Fruit fly (Drosophila melanogaster) whole organism, embryonic: Measurements from ENCODE around the gene Synd.

Experiments used
- C15 ChIP-seq: fragments of 200-800 bp; sonication (Bioruptor generic); IDR thresholded peaks from 3 replicates; pipeline ENCODE4 v1.3.6; 2022; ENCODE audit warnings: missing biosample characterization, missing genetic modification characterization
- CG1024 ChIP-seq: fragments of 200-800 bp; sonication (Bioruptor generic); IDR thresholded peaks from 2 replicates; pipeline ENCODE4 v1.3.6; 2022; ENCODE audit warnings: missing biosample characterization, missing genetic modification characterization
- CG11247 ChIP-seq: fragments of 200-800 bp; sonication (Bioruptor generic); IDR thresholded peaks from 2 replicates; pipeline ENCODE4 v1.3.6; 2022; ENCODE audit warnings: missing biosample characterization, missing genetic modification characterization
- CG11696 ChIP-seq: fragments of 200-800 bp; sonication (Bioruptor generic); IDR thresholded peaks from 2 replicates; pipeline ENCODE4 v1.3.6; 2022; ENCODE audit warnings: missing biosample characterization, missing genetic modification characterization
- CG12299 ChIP-seq: fragments of 200-800 bp; sonication (Bioruptor generic); optimal IDR thresholded peaks from 2 replicates; lab custom pipeline; 2018; ENCODE audit warnings: missing biosample characterization, mild to moderate bottlenecking, missing genetic modification characterization
- CG12942 ChIP-seq: fragments of 200-800 bp; sonication (Bioruptor generic); optimal IDR thresholded peaks from 3 replicates; lab custom pipeline; 2016; ENCODE audit warnings: missing biosample characterization, missing genetic modification characterization
- CG13296 ChIP-seq: fragments of 200-800 bp; sonication (Bioruptor generic); optimal IDR thresholded peaks from 3 replicates; lab custom pipeline; 2018; ENCODE audit warnings: missing biosample characterization, mild to moderate bottlenecking, missing genetic modification characterization
- CG17829 ChIP-seq: fragments of 200-800 bp; optimal IDR thresholded peaks from 2 replicates; lab custom pipeline; 2019; ENCODE audit warnings: missing biosample characterization, mild to moderate bottlenecking, missing genetic modification characterization, moderate library complexity
- CG18011 ChIP-seq: fragments of 200-800 bp; sonication (Bioruptor generic); optimal IDR thresholded peaks from 2 replicates; lab custom pipeline; 2017; ENCODE audit warnings: missing biosample characterization, missing genetic modification characterization, mild to moderate bottlenecking, moderate library complexity, missing genotype
- CG2120 ChIP-seq: fragments of 200-800 bp; sonication (Bioruptor generic); optimal IDR thresholded peaks from 3 replicates; lab custom pipeline; 2016; ENCODE audit warnings: missing biosample characterization, missing genetic modification characterization
- CG3065 ChIP-seq: fragments of 200-800 bp; sonication (Bioruptor generic); optimal IDR thresholded peaks from 2 replicates; lab custom pipeline; 2016; ENCODE audit warnings: missing biosample characterization, missing genetic modification characterization
- CG32532 ChIP-seq: fragments of 200-800 bp; sonication (Bioruptor generic); IDR thresholded peaks from 2 replicates; pipeline ENCODE4 v1.3.6; 2022; ENCODE audit warnings: missing biosample characterization, missing genetic modification characterization
- CG34376 ChIP-seq: fragments of 200-800 bp; sonication (Bioruptor generic); optimal IDR thresholded peaks from 2 replicates; lab custom pipeline; 2018; ENCODE audit warnings: missing biosample characterization, mild to moderate bottlenecking, missing genetic modification characterization
- CG34422 ChIP-seq: fragments of 200-800 bp; sonication (Bioruptor generic); IDR thresholded peaks from 3 replicates; pipeline ENCODE4 v1.3.6; 2022; ENCODE audit warnings: missing biosample characterization, missing genetic modification characterization
- CG4707 ChIP-seq: fragments of 200-800 bp; sonication (Bioruptor generic); optimal IDR thresholded peaks from 2 replicates; lab custom pipeline; 2018; ENCODE audit warnings: missing biosample characterization, mild to moderate bottlenecking, missing genetic modification characterization, moderate library complexity
- CG6272 ChIP-seq: fragments of 200-800 bp; sonication (Bioruptor generic); IDR thresholded peaks from 2 replicates; pipeline ENCODE4 v1.3.6; 2022; ENCODE audit warnings: missing biosample characterization, missing genetic modification characterization
- CG6683 ChIP-seq: fragments of 200-800 bp; sonication (Bioruptor generic); optimal IDR thresholded peaks from 2 replicates; lab custom pipeline; 2017; ENCODE audit warnings: missing biosample characterization, mild to moderate bottlenecking, missing genetic modification characterization, missing genetic modification reagents
- CG7372 ChIP-seq: fragments of 200-800 bp; sonication (Bioruptor generic); IDR thresholded peaks from 2 replicates; pipeline ENCODE4 v1.3.6; 2022; ENCODE audit warnings: missing biosample characterization, missing genetic modification characterization
- CG7556 ChIP-seq: fragments of 200-800 bp; sonication (Bioruptor generic); optimal IDR thresholded peaks from 2 replicates; lab custom pipeline; 2017; ENCODE audit warnings: missing biosample characterization, mild to moderate bottlenecking, missing genetic modification characterization
- CG8290 ChIP-seq, 3 experiments: fragments of 200-800 bp; sonication (Bioruptor generic); optimal IDR thresholded peaks; 2 replicates each; lab custom pipeline; 2016 to 2019; ENCODE audit warnings: missing biosample characterization in 3 of 3, missing genetic modification characterization in 3 of 3, mild to moderate bottlenecking in 2 of 3, moderate library complexity in 1 of 3
- CG8944 ChIP-seq: fragments of 200-800 bp; sonication (Bioruptor generic); optimal IDR thresholded peaks from 3 replicates; lab custom pipeline; 2016; ENCODE audit warnings: missing biosample characterization, missing genetic modification characterization
- CHES-1-like ChIP-seq: fragments of 200-800 bp; sonication (Bioruptor generic); optimal IDR thresholded peaks from 2 replicates; lab custom pipeline; 2016; ENCODE audit warnings: missing biosample characterization, missing genetic modification characterization
- Fer2 ChIP-seq: fragments of 200-800 bp; sonication (Bioruptor generic); optimal IDR thresholded peaks from 2 replicates; lab custom pipeline; 2018; ENCODE audit warnings: missing biosample characterization, mild to moderate bottlenecking, missing genetic modification characterization, moderate library complexity
- HLHmδ ChIP-seq: fragments of 200-800 bp; sonication (Bioruptor generic); optimal IDR thresholded peaks from 2 replicates; lab custom pipeline; 2018; ENCODE audit warnings: missing biosample characterization, mild to moderate bottlenecking, missing genetic modification characterization, moderate library complexity
- HmgD ChIP-seq: fragments of 200-800 bp; sonication (Bioruptor generic); optimal IDR thresholded peaks from 3 replicates; lab custom pipeline; 2016; ENCODE audit warnings: missing biosample characterization, missing genetic modification characterization
- Kr ChIP-seq: fragments of 200-800 bp; sonication (Bioruptor generic); optimal IDR thresholded peaks from 2 replicates; lab custom pipeline; 2017; ENCODE audit warnings: missing biosample characterization, mild to moderate bottlenecking, missing genetic modification characterization
- NfI ChIP-seq: fragments of 200-800 bp; sonication (Bioruptor generic); optimal IDR thresholded peaks from 3 replicates; lab custom pipeline; 2018; ENCODE audit warnings: missing biosample characterization, mild to moderate bottlenecking, missing genetic modification characterization, moderate library complexity
- Rfx ChIP-seq: fragments of 200-800 bp; sonication (Bioruptor generic); IDR thresholded peaks from 2 replicates; pipeline ENCODE4 v1.3.6; 2022; ENCODE audit warnings: missing biosample characterization, missing genetic modification characterization
- TFAM ChIP-seq: fragments of 200-800 bp; sonication (Bioruptor generic); optimal IDR thresholded peaks from 2 replicates; lab custom pipeline; 2017; ENCODE audit warnings: missing biosample characterization, missing genetic modification characterization, inconsistent platforms
- Xbp1 ChIP-seq: fragments of 200-800 bp; sonication (Bioruptor generic); optimal IDR thresholded peaks from 3 replicates; lab custom pipeline; 2016; ENCODE audit warnings: missing biosample characterization, mild to moderate bottlenecking, missing genetic modification characterization
- bcd ChIP-seq: fragments of 200-800 bp; sonication (Bioruptor generic); optimal IDR thresholded peaks from 2 replicates; lab custom pipeline; 2017; ENCODE audit warnings: missing biosample characterization, mild to moderate bottlenecking, missing genetic modification characterization
- caup ChIP-seq: fragments of 200-800 bp; sonication (Bioruptor generic); optimal IDR thresholded peaks from 3 replicates; lab custom pipeline; 2017; ENCODE audit warnings: missing biosample characterization, mild to moderate bottlenecking, missing genetic modification characterization, moderate library complexity; ENCODE audit not compliant: severe bottlenecking
- cg ChIP-seq: fragments of 200-800 bp; sonication (Bioruptor generic); optimal IDR thresholded peaks from 3 replicates; lab custom pipeline; 2019; ENCODE audit warnings: missing biosample characterization, mild to moderate bottlenecking, missing genetic modification characterization, moderate library complexity
- crol ChIP-seq: fragments of 200-800 bp; sonication (Bioruptor generic); IDR thresholded peaks from 2 replicates; pipeline ENCODE4 v1.3.6; 2022; ENCODE audit warnings: missing biosample characterization, missing genetic modification characterization
- fd3F ChIP-seq: fragments of 200-800 bp; sonication (Bioruptor generic); optimal IDR thresholded peaks from 2 replicates; lab custom pipeline; 2018; ENCODE audit warnings: missing biosample characterization, mild to moderate bottlenecking, missing genetic modification characterization, moderate library complexity
- fd96Cb ChIP-seq: fragments of 200-800 bp; sonication (Bioruptor generic); optimal IDR thresholded peaks from 2 replicates; lab custom pipeline; 2018; ENCODE audit warnings: missing biosample characterization, mild to moderate bottlenecking, missing genetic modification characterization, moderate library complexity
- knrl ChIP-seq: fragments of 200-800 bp; sonication (Bioruptor generic); IDR thresholded peaks from 3 replicates; pipeline ENCODE4 v1.3.6; 2022; ENCODE audit warnings: missing biosample characterization, missing genetic modification characterization; ENCODE audit not compliant: partially characterized antibody
- lbe ChIP-seq: fragments of 200-800 bp; sonication (Bioruptor generic); optimal IDR thresholded peaks from 2 replicates; lab custom pipeline; 2016; ENCODE audit warnings: missing biosample characterization, mild to moderate bottlenecking, missing genetic modification characterization
- lov ChIP-seq, 2 experiments: fragments of 200-800 bp in 1 of 2; fragments of >200 bp in 1 of 2; sonication (Bioruptor generic) in 1 of 2; IDR thresholded peaks in 1 of 2; optimal IDR thresholded peaks in 1 of 2; 2 replicates in 1 of 2; 3 replicates in 1 of 2; pipeline versions ENCODE4 v1.3.6 to Lab custom; 2017 to 2022; ENCODE audit warnings: missing biosample characterization in 1 of 2, missing genetic modification characterization in 1 of 2
- odd ChIP-seq: fragments of 200-800 bp; sonication (Bioruptor generic); optimal IDR thresholded peaks from 2 replicates; lab custom pipeline; 2017; ENCODE audit warnings: missing biosample characterization, mild to moderate bottlenecking, missing genetic modification characterization
- prd ChIP-seq, 3 experiments: fragments of >200 bp in 2 of 3; fragments of 200-800 bp in 1 of 3; sonication (Bioruptor generic) in 1 of 3; optimal IDR thresholded peaks in 2 of 3; IDR thresholded peaks in 1 of 3; 2 replicates in 2 of 3; 3 replicates in 1 of 3; pipeline versions ENCODE4 v1.3.6 to Lab custom; 2017 to 2022; ENCODE audit warnings: missing biosample characterization in 1 of 3, missing genetic modification characterization in 1 of 3
- sob ChIP-seq: fragments of 200-800 bp; sonication (Bioruptor generic); IDR thresholded peaks from 2 replicates; pipeline ENCODE4 v1.3.6; 2022; ENCODE audit warnings: missing biosample characterization, missing genetic modification characterization
- sr ChIP-seq: fragments of 200-800 bp; sonication (Bioruptor generic); IDR thresholded peaks from 3 replicates; pipeline ENCODE4 v1.3.6; 2022; ENCODE audit warnings: missing biosample characterization, missing genetic modification characterization
- sug ChIP-seq: fragments of 200-800 bp; optimal IDR thresholded peaks from 2 replicates; lab custom pipeline; 2019; ENCODE audit warnings: missing biosample characterization, mild to moderate bottlenecking, missing genetic modification characterization, moderate library complexity
- tap ChIP-seq: fragments of 200-800 bp; optimal IDR thresholded peaks from 3 replicates; lab custom pipeline; 2019; ENCODE audit warnings: missing biosample characterization, mild to moderate bottlenecking, missing genetic modification characterization, moderate library complexity
- tgo ChIP-seq: fragments of 200-800 bp; sonication (Bioruptor generic); IDR thresholded peaks from 3 replicates; pipeline ENCODE4 v1.3.6; 2022; ENCODE audit warnings: missing biosample characterization, missing genetic modification characterization
- tin ChIP-seq: fragments of 200-800 bp; sonication (Bioruptor generic); optimal IDR thresholded peaks from 3 replicates; lab custom pipeline; 2016; ENCODE audit warnings: missing biosample characterization, missing genetic modification characterization
- wek ChIP-seq: fragments of 200-800 bp; sonication (Bioruptor generic); optimal IDR thresholded peaks from 3 replicates; lab custom pipeline; 2018; ENCODE audit warnings: missing biosample characterization, mild to moderate bottlenecking, missing genetic modification characterization, moderate library complexity

Synd gene

dm6 chr3R:20821815-20822375 lies 10.7 kb upstream of the Synd start, which contains the start of the genes CG17271 and RpS20 (continued):
- TF ChIP-seq Kr (GFP tag; lab: Kevin White, UChicago) (no peak), CG2120 (peak; percentile 97), sug (tag; lab: Kevin White, UChicago) (peak; percentile 90), sob (peak; percentile 92), wek (GFP tag; lab: Kevin White, UChicago) (peak; percentile 100), cg (GFP tag; lab: Kevin White, UChicago) (peak; percentile 68), CG13296 (GFP tag; lab: Kevin White, UChicago) (peak; percentile 80), CG6272 (peak; percentile 90), tgo (peak; percentile 87), CG18011 (peak; percentile 81), TFAM (GFP tag; lab: Kevin White, UChicago) (peak; percentile 67), fd96Cb (peak; percentile 76), CG8290 (GFP tag; optimal IDR thresholded peaks at IDR 0.05; lab: Kevin White, UChicago) (peak; percentile 93), CG8290 (tag; optimal IDR thresholded peaks at IDR 0.05; lab: Kevin White, UChicago) (peak; percentile 71 to 75), caup (GFP tag; lab: Kevin White, UChicago) (peak; percentile 91), fd3F (peak; percentile 72), CG1024 (GFP tag; lab: Robert Waterston, UW) (peak; percentile 77), lbe (peak; percentile 55), tap (tag; lab: Kevin White, UChicago) (peak; percentile 26), Rfx (GFP tag; lab: Robert Waterston, UW) (peak; percentile 92), CG11247 (GFP tag; lab: Robert Waterston, UW) (peak; percentile 84), CG3065 (GFP tag; lab: Kevin White, UChicago) (peak; percentile 82), CG8944 (GFP tag; lab: Kevin White, UChicago) (peak; percentile 96), CHES-1-like (peak; percentile 97), bcd (GFP tag; lab: Kevin White, UChicago) (peak; percentile 90), CG12942 (GFP tag; lab: Kevin White, UChicago) (peak; percentile 94), knrl (GFP tag; lab: Robert Waterston, UW) (peak; percentile 58; the same call in 1 of the 3 replicates), tin (peak; percentile 93), NfI (peak; percentile 87), odd (peak; percentile 67), HLHmδ (GFP tag; lab: Kevin White, UChicago) (peak; percentile 7), lov (optimal IDR thresholded peaks at IDR 0.05; lab: Kevin White, UChicago) (no peak), lov (GFP tag; IDR thresholded peaks at IDR 0.05; lab: Robert Waterston, UW) (peak; percentile 62; the same call in 1 of the 3 replicates), CG12299 (tag; lab: Kevin White, UChicago) (peak; percentile 84), CG11696 (peak; percentile 67; the same call in 1 of the 2 replicates), CG7556 (peak; percentile 85), prd (optimal IDR thresholded peaks at IDR 0.05; lab: Kevin White, UChicago) (no peak), prd (GFP tag; IDR thresholded peaks at IDR 0.05; lab: Robert Waterston, UW) (peak; percentile 94), HmgD (GFP tag; lab: Kevin White, UChicago) (peak; percentile 96), CG32532 (peak; percentile 94), CG34422 (GFP tag; lab: Robert Waterston, UW) (peak; percentile 89), CG6683 (GFP tag; lab: Kevin White, UChicago) (peak; percentile 76), sr (GFP tag; lab: Robert Waterston, UW) (0 out of 3 replicates have a peak, but pooled peaks have one; percentile 5), crol (GFP tag; lab: Robert Waterston, UW) (0 out of 2 replicates have a peak, but pooled peaks have one; percentile 20), CG34376 (GFP tag; lab: Kevin White, UChicago) (peak; percentile 90), CG7372 (peak; percentile 89), CG17829 (tag; lab: Kevin White, UChicago) (peak; percentile 88), CG4707 (GFP tag; lab: Kevin White, UChicago) (peak; percentile 62), Fer2 (tag; lab: Kevin White, UChicago) (peak; percentile 85), C15 (GFP tag; lab: Robert Waterston, UW) (peak; percentile 67; the same call in 1 of the 3 replicates), Xbp1 (GFP tag; lab: Kevin White, UChicago) (peak; percentile 96)
